Worm (Caenorhabditis elegans): Measurements from ENCODE around the gene cki-1.

The cki-1 gene

DNA sequence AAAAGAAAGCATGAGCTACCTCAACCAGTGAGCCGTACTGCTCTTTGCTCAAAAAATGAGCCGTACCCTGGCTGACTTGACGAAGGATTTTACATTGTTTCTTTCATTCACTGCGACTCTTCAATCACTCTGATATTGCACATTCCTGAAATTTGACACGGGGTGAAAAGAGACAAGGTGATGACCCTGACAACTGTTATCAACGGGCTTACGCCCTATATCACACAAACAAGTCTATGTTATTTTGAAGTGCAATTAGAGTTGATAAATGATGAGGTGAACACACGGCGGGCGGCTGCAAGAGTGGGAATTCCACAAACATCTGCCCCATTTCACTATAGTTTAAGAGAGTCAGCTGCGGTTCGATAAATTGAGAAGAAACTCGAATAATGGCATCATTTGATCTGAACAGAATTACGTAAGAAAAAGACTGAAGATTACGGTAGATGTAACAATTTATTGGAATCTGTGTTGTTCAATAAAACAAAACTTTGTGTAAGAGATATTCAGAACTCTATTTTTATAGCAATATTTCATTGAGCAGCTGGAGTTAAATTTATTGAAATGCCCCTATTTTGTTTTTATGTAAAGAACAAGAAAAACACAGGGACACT, 25.7 kb downstream of the cki-1 start (continued):
- peak; percentile 49 for TF ChIP-seq lir-3 (tag; optimal IDR thresholded peaks at IDR 0.05; ENCODE audit: poor library complexity)
- peak; percentile 60 for TF ChIP-seq unc-98 (GFP tag; IDR thresholded peaks at IDR 0.05)
- TF ChIP-seq fos-1 (tag; optimal IDR thresholded peaks at IDR 0.05): no peak
- TF ChIP-seq nhr-20 (tag; optimal IDR thresholded peaks at IDR 0.05): peak; percentile 84
- TF ChIP-seq sox-4 (tag; optimal IDR thresholded peaks at IDR 0.05): no peak
- TF ChIP-seq dpl-1 (GFP tag; optimal IDR thresholded peaks at IDR 0.05): peak in 1 of 3 experiments; percentile 13
- no peak for TF ChIP-seq mep-1 (tag; optimal IDR thresholded peaks at IDR 0.05)
- peak; percentile 80 for TF ChIP-seq nhr-19 (GFP tag; conservative IDR thresholded peaks at IDR 0.05)
- peak; percentile 29 for TF ChIP-seq C16A3.4 (tag; optimal IDR thresholded peaks at IDR 0.05)
- TF ChIP-seq nhr-47 (tag; optimal IDR thresholded peaks at IDR 0.05): peak; percentile 47
- peak; percentile 36 for TF ChIP-seq nhr-85 (tag)
- peak in 1 of 2 experiments; percentile 61 for TF ChIP-seq mdl-1 (tag; optimal IDR thresholded peaks at IDR 0.05)

DNA sequence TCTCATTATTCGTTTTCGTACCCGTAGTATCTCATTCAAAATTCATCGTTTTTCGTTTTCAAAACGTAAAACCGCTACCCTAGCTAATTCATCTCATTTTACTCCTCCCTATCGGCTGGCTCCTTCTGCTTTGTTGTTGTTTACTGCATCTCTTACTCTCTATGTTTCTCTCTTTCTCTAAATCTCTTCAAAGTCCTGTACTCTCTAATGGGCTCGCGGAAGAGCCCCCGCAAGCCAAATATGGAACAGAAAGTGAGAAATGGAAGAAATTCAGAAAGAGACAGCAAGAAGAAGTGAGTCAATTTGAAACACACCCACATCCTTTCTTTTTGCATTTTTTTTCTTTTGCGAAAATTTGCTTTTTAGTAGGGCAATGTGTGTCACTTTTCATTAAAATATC, 27.6 kb downstream of the cki-1 start:
- TF ChIP-seq nhr-85 (tag) (peak; percentile 33), C34B4.2 (tag; optimal IDR thresholded peaks at IDR 0.05) (no peak), unc-98 (GFP tag; IDR thresholded peaks at IDR 0.05) (no peak), nhr-84 (tag; optimal IDR thresholded peaks at IDR 0.05) (no peak), nhr-47 (tag; optimal IDR thresholded peaks at IDR 0.05) (peak; percentile 29), unc-62 (GFP tag; optimal IDR thresholded peaks at IDR 0.05) (peak; percentile 17), swsn-7 (tag; optimal IDR thresholded peaks at IDR 0.05) (peak; percentile 3), sup-37 (GFP tag; optimal IDR thresholded peaks at IDR 0.05) (no peak), lin-39 (tag; optimal IDR thresholded peaks at IDR 0.05) (no peak), efl-1 (optimal IDR thresholded peaks at IDR 0.05) (peak; percentile 9 to 28), efl-1 (GFP tag; optimal IDR thresholded peaks at IDR 0.05 in 1 of 2) (peak in 1 of 2 experiments; percentile 13), Y116A8C.19 (tag; optimal IDR thresholded peaks at IDR 0.05; ENCODE audit: borderline replicate concordance) (no peak), fkh-8 (tag; optimal IDR thresholded peaks at IDR 0.05) (no peak), ceh-88 (GFP tag; IDR thresholded peaks at IDR 0.05) (no peak), ztf-4 (tag; optimal IDR thresholded peaks at IDR 0.05) (no peak), mef-2 (tag; optimal IDR thresholded peaks at IDR 0.05) (no peak), lin-14 (GFP tag; optimal IDR thresholded peaks at IDR 0.05) (peak; percentile 83), rnt-1 (tag; optimal IDR thresholded peaks at IDR 0.05) (peak; percentile 10), dpl-1 (GFP tag; optimal IDR thresholded peaks at IDR 0.05) (no peak), ceh-82 (tag; optimal IDR thresholded peaks at IDR 0.05) (peak in 1 of 3 experiments; percentile 28), aly-2 (tag; optimal IDR thresholded peaks at IDR 0.05) (no peak), lsy-2 (tag; optimal IDR thresholded peaks at IDR 0.05) (peak; percentile 2 to 22), nhr-71 (tag; optimal IDR thresholded peaks at IDR 0.05) (peak; percentile 20), mab-9 (GFP tag; IDR thresholded peaks at IDR 0.05) (no peak), nhr-90 (tag; optimal IDR thresholded peaks at IDR 0.05; ENCODE audit: poor library complexity) (no peak), egl-13 (tag; optimal IDR thresholded peaks at IDR 0.05) (no peak), snu-23 (GFP tag; optimal IDR thresholded peaks at IDR 0.05) (no peak), isw-1 (GFP tag; IDR thresholded peaks at IDR 0.05) (no peak), alr-1 (tag; optimal IDR thresholded peaks at IDR 0.05; ENCODE audit: borderline replicate concordance) (no peak), zag-1 (tag; optimal IDR thresholded peaks at IDR 0.05) (no peak), xbp-1 (tag; optimal IDR thresholded peaks at IDR 0.05) (no peak), F16B12.6 (tag; optimal IDR thresholded peaks at IDR 0.05) (no peak), hpl-2 (GFP tag; optimal IDR thresholded peaks at IDR 0.05) (no peak), lin-35 (GFP tag; optimal IDR thresholded peaks at IDR 0.05) (no peak), C04F5.9 (tag; optimal IDR thresholded peaks at IDR 0.05) (no peak), mdl-1 (tag; optimal IDR thresholded peaks at IDR 0.05) (no peak), lin-15B (tag; optimal IDR thresholded peaks at IDR 0.05) (no peak), nhr-20 (tag; optimal IDR thresholded peaks at IDR 0.05) (no peak), fkh-10 (GFP tag; optimal IDR thresholded peaks at IDR 0.05) (no peak)

Data from whole organism, L1 larva.